Fruit fly (Drosophila melanogaster): Measurements from ENCODE around the gene Acbp3.
A peak's percentile ranks its signal among the peaks of the same experiment; 100 is the strongest.

Gene Acbp3

DNA sequence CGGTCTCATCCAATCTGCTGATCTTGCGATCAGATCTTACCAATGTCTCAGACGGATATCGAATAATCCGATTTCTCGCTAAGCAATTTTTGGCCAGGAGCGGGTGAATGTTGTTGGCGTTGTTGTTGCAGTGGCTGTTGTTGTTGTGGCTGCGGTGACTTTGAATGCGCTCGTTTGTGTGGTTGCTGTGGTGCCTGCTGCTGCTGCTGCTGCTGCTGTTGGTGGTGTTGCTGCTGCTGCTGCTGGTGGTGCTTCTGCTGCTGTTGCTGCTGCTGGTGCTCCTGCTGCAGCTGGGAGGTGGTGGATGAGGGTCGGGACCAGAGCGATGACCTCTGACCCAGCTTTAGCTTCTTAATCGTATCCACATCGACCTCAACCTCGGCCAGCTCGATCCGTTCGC is 30.6 kb downstream of the Acbp3 start:
- TF ChIP-seq Dfd (GFP tag; optimal IDR thresholded peaks at IDR 0.05) (peak in 1 of 2 experiments; percentile 8), CG16813 (GFP tag; IDR thresholded peaks at IDR 0.05; ENCODE audit: partially characterized antibody) (0 out of 3 replicates have a peak, but pooled peaks have one; percentile 14), Myb (GFP tag; optimal IDR thresholded peaks at IDR 0.05) (no peak), sd (tag; optimal IDR thresholded peaks at IDR 0.05) (no peak), CG6791 (GFP tag; IDR thresholded peaks at IDR 0.05; ENCODE audit: partially characterized antibody) (no peak), CG5953 (GFP tag; IDR thresholded peaks at IDR 0.05) (no peak), hb (GFP tag; IDR thresholded peaks at IDR 0.05; ENCODE audit: partially characterized antibody) (no peak), ems (GFP tag; optimal IDR thresholded peaks at IDR 0.05) (no peak)

DNA sequence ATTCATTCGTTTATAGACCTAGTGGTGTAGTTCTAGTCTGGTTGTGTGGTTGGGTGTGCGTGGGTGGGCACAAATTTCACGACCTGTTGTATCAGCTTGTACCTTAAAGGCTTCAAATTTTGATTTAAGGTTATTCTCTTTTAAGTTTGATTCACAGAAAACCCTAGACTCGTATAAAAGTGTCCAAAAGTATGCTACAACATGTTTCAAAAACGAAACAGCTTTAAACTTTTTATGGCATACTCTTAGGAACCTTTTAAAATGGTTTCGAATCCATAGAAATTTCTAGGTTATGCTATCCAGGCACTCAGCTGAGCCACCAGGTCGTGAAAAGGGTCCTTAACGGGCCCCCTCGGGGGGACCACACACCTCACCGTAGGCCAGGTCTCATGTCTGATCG is 31.2 kb downstream of the Acbp3 start:
- TF ChIP-seq CG17612 (GFP tag; IDR thresholded peaks at IDR 0.05) (peak; percentile 71; the same call in 1 of the 2 replicates), CG1602 (GFP tag; optimal IDR thresholded peaks at IDR 0.05) (no peak), CG17802 (tag; optimal IDR thresholded peaks at IDR 0.05) (no peak), CG8290 (GFP tag; optimal IDR thresholded peaks at IDR 0.05) (no peak), CG8290 (tag; optimal IDR thresholded peaks at IDR 0.05) (peak in 1 of 2 experiments; percentile 52)

Data from whole organism, embryonic.